Worm (Caenorhabditis elegans) whole organism, L1 larva: ENCODE results near the gene ZK355.2.

ENCODE experiments used
- egl-27 ChIP-seq, 2 experiments: fragments of 150-350 bp in 1 of 2; sonication (generic microtip); optimal IDR thresholded peaks; 3 replicates each; lab custom pipeline; 2017 to 2018; ENCODE audit warnings: missing biosample characterization in 2 of 2, missing genetic modification characterization in 2 of 2, missing genetic modification reagents in 2 of 2
- hlh-17 ChIP-seq: fragments of 200-800 bp; sonication (Bioruptor generic); optimal IDR thresholded peaks from 2 replicates; lab custom pipeline; 2018; ENCODE audit warnings: missing genetic modification characterization, mild to moderate bottlenecking, missing compliant biosample characterization, moderate library complexity, borderline replicate concordance
- tbx-2 ChIP-seq: sonication (generic microtip); optimal IDR thresholded peaks from 2 replicates; lab custom pipeline; 2016; ENCODE audit warnings: missing genetic modification characterization, missing compliant biosample characterization

- TF ChIP-seq hlh-17 (no peak), tbx-2 (tag; lab: Kevin White, UChicago) (no peak), egl-27 (tag; optimal IDR thresholded peaks at IDR 0.05; lab: Kevin White, UChicago) (no peak)
Observed at ce11 chrII:2937852-2938251, 14.1 kb downstream of the ZK355.2 start, which contains the start of gene irld-65.
